Worm (Caenorhabditis elegans) whole organism, mixed stage, embryonic: ENCODE measurements around the gene nhr-275.

Experiments
- M03D4.4 ChIP-seq: sonication (generic microtip); optimal IDR thresholded peaks from 2 replicates; lab custom pipeline; 2017; ENCODE audit warnings: mild to moderate bottlenecking, missing genetic modification characterization, missing compliant biosample characterization
- blmp-1 ChIP-seq: fragments of 150-350 bp; optimal IDR thresholded peaks from 2 replicates; lab custom pipeline; 2014; ENCODE audit warnings: missing biosample characterization, missing genetic modification characterization
- ceh-43 ChIP-seq: fragments of 200-800 bp; sonication (Bioruptor generic); optimal IDR thresholded peaks from 2 replicates; lab custom pipeline; 2018; ENCODE audit warnings: mild to moderate bottlenecking, missing genetic modification characterization, moderate library complexity, missing compliant biosample characterization
- ceh-83 ChIP-seq: fragments of 200-800 bp; sonication (Bioruptor generic); optimal IDR thresholded peaks from 2 replicates; lab custom pipeline; 2018; ENCODE audit warnings: mild to moderate bottlenecking, missing genetic modification characterization, missing compliant biosample characterization
- ces-1 ChIP-seq: fragments of 150-350 bp; optimal IDR thresholded peaks from 2 replicates; lab custom pipeline; 2014; ENCODE audit warnings: missing biosample characterization, missing genetic modification reagents, missing genetic modification characterization
- cnd-1 ChIP-seq: fragments of 200-800 bp; sonication (Bioruptor generic); optimal IDR thresholded peaks from 2 replicates; lab custom pipeline; 2018; ENCODE audit warnings: mild to moderate bottlenecking, missing genetic modification characterization, missing compliant biosample characterization
- drap-1 ChIP-seq: fragments of 200-800 bp; sonication (Bioruptor generic); optimal IDR thresholded peaks from 3 replicates; lab custom pipeline; 2018; ENCODE audit warnings: mild to moderate bottlenecking, missing genetic modification characterization, missing compliant biosample characterization
- elt-1 ChIP-seq: sonication (generic microtip); optimal IDR thresholded peaks from 2 replicates; lab custom pipeline; 2017; ENCODE audit warnings: missing genetic modification characterization, mild to moderate bottlenecking, missing compliant biosample characterization, antibody characterized with exemption, moderate library complexity, borderline replicate concordance; ENCODE audit not compliant: insufficient read depth
- elt-3 ChIP-seq: fragments of 150-350 bp; optimal IDR thresholded peaks from 2 replicates; lab custom pipeline; 2014; ENCODE audit warnings: missing biosample characterization, missing genetic modification characterization
- flh-1 ChIP-seq: fragments of 200-800 bp; sonication (Bioruptor generic); optimal IDR thresholded peaks from 2 replicates; lab custom pipeline; 2018; ENCODE audit warnings: mild to moderate bottlenecking, missing genetic modification characterization, moderate library complexity, missing compliant biosample characterization
- ham-2 ChIP-seq: fragments of 200-800 bp; sonication (Bioruptor generic); optimal IDR thresholded peaks from 2 replicates; lab custom pipeline; 2018; ENCODE audit warnings: mild to moderate bottlenecking, missing genetic modification characterization, missing compliant biosample characterization
- hlh-1 ChIP-seq: fragments of 150-350 bp; optimal IDR thresholded peaks from 2 replicates; lab custom pipeline; 2014; ENCODE audit warnings: missing biosample characterization, missing genetic modification reagents, missing genetic modification characterization
- lin-13 ChIP-seq: fragments of 150-350 bp; optimal IDR thresholded peaks from 2 replicates; lab custom pipeline; 2014; ENCODE audit warnings: missing biosample characterization, missing genetic modification characterization
- lin-32 ChIP-seq: fragments of 200-800 bp; sonication (Bioruptor generic); optimal IDR thresholded peaks from 2 replicates; lab custom pipeline; 2018; ENCODE audit warnings: mild to moderate bottlenecking, missing genetic modification characterization, missing compliant biosample characterization
- lsy-2 ChIP-seq: fragments of 150-350 bp; optimal IDR thresholded peaks from 2 replicates; lab custom pipeline; 2014; ENCODE audit warnings: missing biosample characterization, missing genetic modification characterization
- mab-5 ChIP-seq: fragments of 150-350 bp; optimal IDR thresholded peaks from 2 replicates; lab custom pipeline; 2014; ENCODE audit warnings: missing biosample characterization, missing genetic modification characterization
- mep-1 ChIP-seq: fragments of 150-350 bp; optimal IDR thresholded peaks from 2 replicates; lab custom pipeline; 2017; ENCODE audit warnings: missing biosample characterization, missing genetic modification reagents, missing genetic modification characterization, inconsistent platforms
- nhr-12 ChIP-seq: fragments of 150-350 bp; optimal IDR thresholded peaks from 2 replicates; lab custom pipeline; 2014; ENCODE audit warnings: missing biosample characterization, missing genetic modification characterization
- nhr-2 ChIP-seq: fragments of 150-350 bp; optimal IDR thresholded peaks from 2 replicates; lab custom pipeline; 2014; ENCODE audit warnings: missing biosample characterization, missing genetic modification characterization
- nhr-237 ChIP-seq: fragments of 150-350 bp; optimal IDR thresholded peaks from 2 replicates; lab custom pipeline; 2014; ENCODE audit warnings: missing biosample characterization, missing genetic modification characterization
- nhr-28 ChIP-seq: fragments of 150-350 bp; optimal IDR thresholded peaks from 2 replicates; lab custom pipeline; 2014; ENCODE audit warnings: missing biosample characterization, missing genetic modification characterization
- nhr-76 ChIP-seq: sonication (generic microtip); optimal IDR thresholded peaks from 2 replicates; lab custom pipeline; 2017; ENCODE audit warnings: missing biosample characterization, missing genetic modification characterization
- pha-4 ChIP-seq: fragments of 150-350 bp; optimal IDR thresholded peaks from 2 replicates; lab custom pipeline; 2018; ENCODE audit warnings: missing biosample characterization, missing genetic modification reagents, missing genetic modification characterization
- snpc-4 ChIP-seq: fragments of 150-350 bp; optimal IDR thresholded peaks from 2 replicates; lab custom pipeline; 2014; ENCODE audit warnings: missing biosample characterization, missing genetic modification characterization
- sptf-1 ChIP-seq: sonication (generic microtip); optimal IDR thresholded peaks from 2 replicates; lab custom pipeline; 2017; ENCODE audit warnings: mild to moderate bottlenecking, missing genetic modification characterization, moderate library complexity, missing compliant biosample characterization
- tbx-8 ChIP-seq: fragments of 200-800 bp; sonication (Bioruptor generic); optimal IDR thresholded peaks from 2 replicates; lab custom pipeline; 2018; ENCODE audit warnings: mild to moderate bottlenecking, missing genetic modification characterization, moderate library complexity, missing compliant biosample characterization
- unc-120 ChIP-seq: sonication (generic microtip); optimal IDR thresholded peaks from 2 replicates; lab custom pipeline; 2017; ENCODE audit warnings: missing genetic modification characterization, missing compliant biosample characterization; ENCODE audit not compliant: poor library complexity, severe bottlenecking
- unc-39 ChIP-seq: fragments of 150-350 bp; optimal IDR thresholded peaks from 2 replicates; lab custom pipeline; 2014; ENCODE audit warnings: missing biosample characterization, missing genetic modification characterization
- unc-62 ChIP-seq: fragments of 150-350 bp; optimal IDR thresholded peaks from 2 replicates; lab custom pipeline; 2014; ENCODE audit warnings: missing biosample characterization, missing genetic modification reagents, missing genetic modification characterization
- zip-8 ChIP-seq: fragments of 150-350 bp; optimal IDR thresholded peaks from 2 replicates; lab custom pipeline; 2014; ENCODE audit warnings: missing biosample characterization, missing genetic modification characterization
- ztf-11 ChIP-seq: fragments of 150-350 bp; optimal IDR thresholded peaks from 2 replicates; lab custom pipeline; 2014; ENCODE audit warnings: missing biosample characterization, missing genetic modification characterization

nhr-275 gene

ce11 chrV:2266958-2267357 lies at the start of gene nhr-275:
Gene nhr-275 (minus strand): TSS chrV:2267058.
- no peak for TF ChIP-seq zip-8 (tag; lab: Kevin White, UChicago)
- TF ChIP-seq nhr-237: no peak
- no peak for TF ChIP-seq mab-5 (tag; lab: Kevin White, UChicago)

- no peak for TF ChIP-seq flh-1
- no peak for TF ChIP-seq zip-8 (tag; lab: Kevin White, UChicago)
- TF ChIP-seq elt-3: no peak
- TF ChIP-seq sptf-1 (tag; lab: Kevin White, UChicago): no peak
- TF ChIP-seq, all 35 proteins: peak for 0
Measured at ce11 chrV:2308246-2308645, 41.4 kb upstream of the nhr-275 start.

ce11 chrV:2306383-2306782 lies 39.5 kb upstream of the nhr-275 start:
- TF ChIP-seq unc-120 (tag; lab: Kevin White, UChicago) (no peak), sptf-1 (tag; lab: Kevin White, UChicago) (no peak), ham-2 (GFP tag; lab: Kevin White, UChicago) (no peak), ceh-43 (GFP tag; lab: Kevin White, UChicago) (no peak), zip-8 (tag; lab: Kevin White, UChicago) (no peak), M03D4.4 (tag; lab: Kevin White, UChicago) (no peak), ceh-83 (GFP tag; lab: Kevin White, UChicago) (no peak), blmp-1 (tag; lab: Kevin White, UChicago) (no peak), mab-5 (tag; lab: Kevin White, UChicago) (no peak), nhr-237 (no peak), lin-13 (tag; lab: Kevin White, UChicago) (no peak), cnd-1 (tag; lab: Kevin White, UChicago) (no peak), nhr-2 (tag; lab: Kevin White, UChicago) (no peak), lin-32 (GFP tag; lab: Kevin White, UChicago) (no peak), snpc-4 (tag; lab: Kevin White, UChicago) (no peak), unc-39 (no peak), hlh-1 (no peak), mep-1 (tag; lab: Kevin White, UChicago) (no peak), nhr-12 (tag; lab: Kevin White, UChicago) (no peak), nhr-76 (no peak)

DNA sequence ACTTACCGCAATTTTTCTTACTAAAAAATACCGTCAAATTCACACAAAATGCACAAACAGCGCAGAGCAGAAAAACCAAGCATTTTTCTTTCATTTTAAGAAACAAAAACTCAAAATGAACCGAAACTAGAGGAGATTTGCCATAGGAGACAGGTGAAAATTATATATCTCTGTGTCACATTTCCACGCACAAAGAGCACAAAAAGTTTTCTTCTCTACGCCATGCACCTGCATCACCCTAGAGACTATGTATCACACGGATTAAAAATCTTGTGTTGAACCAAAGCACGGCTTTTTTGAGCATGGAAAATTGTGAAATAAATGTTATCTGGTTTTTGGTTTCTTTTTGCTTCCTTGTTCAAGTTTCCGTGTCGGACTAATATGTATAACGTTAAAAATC lies 36.9 kb upstream of the nhr-275 start, which contains the start of gene irld-15:
Gene irld-15, minus strand, starts transcription at position 101 of the 400 bp plus-strand sequence.
- TF ChIP-seq lin-32 (GFP tag; lab: Kevin White, UChicago) (no peak), ham-2 (GFP tag; lab: Kevin White, UChicago) (no peak), ces-1 (no peak), cnd-1 (tag; lab: Kevin White, UChicago) (no peak), drap-1 (GFP tag; lab: Kevin White, UChicago) (no peak), ceh-83 (GFP tag; lab: Kevin White, UChicago) (no peak), flh-1 (no peak), nhr-237 (no peak), unc-39 (no peak), nhr-28 (tag; lab: Kevin White, UChicago) (no peak)

- TF ChIP-seq elt-3 (no peak), ces-1 (no peak), hlh-1 (no peak), nhr-28 (tag; lab: Kevin White, UChicago) (no peak), ztf-11 (tag; lab: Kevin White, UChicago) (no peak), lsy-2 (tag; lab: Kevin White, UChicago) (no peak), elt-1 (tag; lab: Kevin White, UChicago) (no peak), mab-5 (tag; lab: Kevin White, UChicago) (no peak), tbx-8 (no peak), sptf-1 (tag; lab: Kevin White, UChicago) (no peak), ham-2 (GFP tag; lab: Kevin White, UChicago) (no peak), pha-4 (no peak), zip-8 (tag; lab: Kevin White, UChicago) (no peak), unc-120 (tag; lab: Kevin White, UChicago) (no peak), lin-32 (GFP tag; lab: Kevin White, UChicago) (no peak), mep-1 (tag; lab: Kevin White, UChicago) (no peak), nhr-237 (no peak), flh-1 (no peak), unc-62 (GFP tag; lab: Kevin White, UChicago) (no peak)
Measured at ce11 chrV:2300905-2301304, 34.0 kb upstream of the nhr-275 start, which contains the start of gene Y19D10B.8. Gene Y19D10B.8 (minus strand): TSS chrV:2301005.
